Worm (Caenorhabditis elegans): Measurements from ENCODE around the gene pycr-4.

The pycr-4 gene

ce11 chrIV:7507841-7508509 is 30.9 kb upstream of the pycr-4 start, which contains the start of the genes vdac-1 and R05G6.5 (continued):
- no peak for TF ChIP-seq unc-130 (GFP tag; optimal IDR thresholded peaks at IDR 0.05)
- TF ChIP-seq vab-7 (GFP tag; IDR thresholded peaks at IDR 0.05): peak; percentile 57
- TF ChIP-seq F10B5.3 (tag; optimal IDR thresholded peaks at IDR 0.05): no peak
- peak; percentile 93 for TF ChIP-seq nhr-28 (tag; optimal IDR thresholded peaks at IDR 0.05)
- peak; percentile 75 for TF ChIP-seq nhr-11 (tag; optimal IDR thresholded peaks at IDR 0.05)
- peak; percentile 84 for TF ChIP-seq nhr-25 (tag; optimal IDR thresholded peaks at IDR 0.05; ENCODE audit: borderline replicate concordance, insufficient read depth)
- TF ChIP-seq ceh-20 (GFP tag; IDR thresholded peaks at IDR 0.05): peak; percentile 84
- no peak for TF ChIP-seq sdz-12 (GFP tag; optimal IDR thresholded peaks at IDR 0.05)
- peak; percentile 83 for TF ChIP-seq aha-1 (tag)
- TF ChIP-seq nhr-10 (tag; optimal IDR thresholded peaks at IDR 0.05): peak; percentile 50
- TF ChIP-seq dmd-9 (GFP tag; IDR thresholded peaks at IDR 0.05): no peak
- TF ChIP-seq R02D3.7 (tag; optimal IDR thresholded peaks at IDR 0.05): no peak
- TF ChIP-seq gei-8 (GFP tag; optimal IDR thresholded peaks at IDR 0.05): no peak
- 0 out of 2 replicates have a peak, but pooled peaks have one; percentile 45 for TF ChIP-seq saeg-2 (GFP tag; IDR thresholded peaks at IDR 0.05)
- peak; percentile 69 to 81 for TF ChIP-seq lsy-2 (tag; optimal IDR thresholded peaks at IDR 0.05)
- TF ChIP-seq nhr-237 (tag; optimal IDR thresholded peaks at IDR 0.05): no peak
- peak; percentile 73; the same call in 1 of the 2 replicates for TF ChIP-seq dmd-8 (GFP tag; IDR thresholded peaks at IDR 0.05)
- no peak for TF ChIP-seq lir-3 (tag; optimal IDR thresholded peaks at IDR 0.05)
- no peak for TF ChIP-seq zfp-2 (tag; optimal IDR thresholded peaks at IDR 0.05)
- 0 out of 2 replicates have a peak, but pooled peaks have one; percentile 21 for TF ChIP-seq F44E2.7 (GFP tag; IDR thresholded peaks at IDR 0.05)
- no peak for TF ChIP-seq zip-11 (GFP tag; IDR thresholded peaks at IDR 0.05)
- TF ChIP-seq spr-1 (tag; optimal IDR thresholded peaks at IDR 0.05): peak; percentile 16
- TF ChIP-seq pha-4 (GFP tag; IDR thresholded peaks at IDR 0.05): peak; percentile 77
- TF ChIP-seq pha-4 (tag; optimal IDR thresholded peaks at IDR 0.05): peak; percentile 38
- TF ChIP-seq zfp-3 (GFP tag; conservative IDR thresholded peaks at IDR 0.05): peak; percentile 69
- TF ChIP-seq php-3 (GFP tag; IDR thresholded peaks at IDR 0.05): peak; percentile 74; the same call in 1 of the 2 replicates
- TF ChIP-seq unc-62 (GFP tag; optimal IDR thresholded peaks at IDR 0.05 in 1 of 2): no peak
- TF ChIP-seq unc-62 (tag; optimal IDR thresholded peaks at IDR 0.05): no peak
- peak; percentile 72 for TF ChIP-seq lin-13 (GFP tag; optimal IDR thresholded peaks at IDR 0.05)
- TF ChIP-seq hlh-11 (tag; optimal IDR thresholded peaks at IDR 0.05): peak; percentile 95
- TF ChIP-seq dpl-1 (GFP tag; optimal IDR thresholded peaks at IDR 0.05): peak; percentile 89
- no peak for TF ChIP-seq D1046.2 (GFP tag; IDR thresholded peaks at IDR 0.05)
- TF ChIP-seq nhr-42 (GFP tag; IDR thresholded peaks at IDR 0.05): peak; percentile 71; the same call in 1 of the 2 replicates
- TF ChIP-seq attf-4 (tag; optimal IDR thresholded peaks at IDR 0.05): no peak
- TF ChIP-seq ceh-44 (GFP tag; IDR thresholded peaks at IDR 0.05): no peak
- TF ChIP-seq lin-39 (tag; optimal IDR thresholded peaks at IDR 0.05): no peak
- no peak for TF ChIP-seq Y105C5A.15 (GFP tag; IDR thresholded peaks at IDR 0.05)
- 0 out of 2 replicates have a peak, but pooled peaks have one; percentile 22 for TF ChIP-seq lin-29 (GFP tag; IDR thresholded peaks at IDR 0.05)
- peak; percentile 24 for TF ChIP-seq ama-1 (optimal IDR thresholded peaks at IDR 0.05)
- TF ChIP-seq ztf-7 (tag; optimal IDR thresholded peaks at IDR 0.05): peak; percentile 22
- no peak for TF ChIP-seq zag-1 (tag; optimal IDR thresholded peaks at IDR 0.05)
- TF ChIP-seq mxl-3 (GFP tag; optimal IDR thresholded peaks at IDR 0.05): peak; percentile 99
- TF ChIP-seq hmg-1.1 (GFP tag; IDR thresholded peaks at IDR 0.05): peak; percentile 71
- TF ChIP-seq mep-1 (tag; optimal IDR thresholded peaks at IDR 0.05): peak; percentile 91
- TF ChIP-seq ceh-82 (tag; optimal IDR thresholded peaks at IDR 0.05): no peak
- TF ChIP-seq jun-1 (tag; optimal IDR thresholded peaks at IDR 0.05): no peak
- no peak for TF ChIP-seq ZK337.2 (GFP tag; IDR thresholded peaks at IDR 0.05)
- TF ChIP-seq nhr-111 (GFP tag; optimal IDR thresholded peaks at IDR 0.05): no peak
- TF ChIP-seq nhr-41 (GFP tag; IDR thresholded peaks at IDR 0.05): peak; percentile 49; the same call in 1 of the 2 replicates
- no peak for TF ChIP-seq nhr-76 (tag; optimal IDR thresholded peaks at IDR 0.05)
- peak; percentile 11 for TF ChIP-seq nhr-48 (tag; optimal IDR thresholded peaks at IDR 0.05)
- TF ChIP-seq spr-3 (GFP tag; optimal IDR thresholded peaks at IDR 0.05): no peak
